Fruit fly (Drosophila melanogaster) whole organism, pupa: Measurements from ENCODE around the gene Hmgcr.

ENCODE experiments used
- CG10348 ChIP-seq: fragments of 200-800 bp; sonication (Bioruptor generic); IDR thresholded peaks from 2 replicates; pipeline ENCODE4 v1.3.6; 2022; ENCODE audit warnings: missing biosample characterization, missing genetic modification characterization
- CG12605 ChIP-seq: fragments of 200-800 bp; sonication (Bioruptor generic); IDR thresholded peaks from 2 replicates; pipeline ENCODE4 v1.3.6; 2022; ENCODE audit warnings: missing biosample characterization, missing genetic modification characterization
- CG13204 ChIP-seq: fragments of 200-800 bp; sonication (Bioruptor generic); optimal IDR thresholded peaks from 2 replicates; lab custom pipeline; 2018; ENCODE audit warnings: missing biosample characterization, mild to moderate bottlenecking, missing genetic modification characterization, moderate library complexity
- CG14655 ChIP-seq: fragments of 200-800 bp; sonication (Bioruptor generic); optimal IDR thresholded peaks from 3 replicates; lab custom pipeline; 2017; ENCODE audit warnings: mild to moderate bottlenecking, missing biosample characterization, missing genetic modification reagents, missing genetic modification characterization
- CG15710 ChIP-seq: fragments of 200-800 bp; sonication (Bioruptor generic); optimal IDR thresholded peaks from 2 replicates; lab custom pipeline; 2018; ENCODE audit warnings: missing biosample characterization, mild to moderate bottlenecking, missing genetic modification characterization, moderate library complexity
- CG17806 ChIP-seq: fragments of 200-800 bp; sonication (Bioruptor generic); optimal IDR thresholded peaks from 2 replicates; lab custom pipeline; 2018; ENCODE audit warnings: missing biosample characterization, mild to moderate bottlenecking, missing genetic modification characterization, moderate library complexity
- CG32121 ChIP-seq: fragments of 200-800 bp; sonication (Bioruptor generic); IDR thresholded peaks from 2 replicates; pipeline ENCODE4 v1.3.6; 2022; ENCODE audit warnings: missing biosample characterization, missing genetic modification characterization
- CG34367 ChIP-seq: fragments of 200-800 bp; sonication (Bioruptor generic); optimal IDR thresholded peaks from 2 replicates; lab custom pipeline; 2018; ENCODE audit warnings: missing biosample characterization, mild to moderate bottlenecking, missing genetic modification characterization
- CG4496 ChIP-seq: fragments of 200-800 bp; sonication (Bioruptor generic); IDR thresholded peaks from 3 replicates; pipeline ENCODE4 v1.3.6; 2022; ENCODE audit warnings: missing biosample characterization, missing genetic modification characterization
- CG8159 ChIP-seq: fragments of 200-800 bp; sonication (Bioruptor generic); optimal IDR thresholded peaks from 3 replicates; lab custom pipeline; 2018; ENCODE audit warnings: missing biosample characterization, mild to moderate bottlenecking, missing genetic modification characterization, moderate library complexity
- CG8301 ChIP-seq: fragments of 200-800 bp; sonication (Bioruptor generic); optimal IDR thresholded peaks from 2 replicates; lab custom pipeline; 2018; ENCODE audit warnings: missing biosample characterization, mild to moderate bottlenecking, missing genetic modification characterization
- CG9948 ChIP-seq: fragments of 200-800 bp; sonication (Bioruptor generic); optimal IDR thresholded peaks from 2 replicates; lab custom pipeline; 2018; ENCODE audit warnings: missing biosample characterization, mild to moderate bottlenecking, missing genetic modification characterization, moderate library complexity
- D1 ChIP-seq: fragments of 200-800 bp; sonication (Bioruptor generic); optimal IDR thresholded peaks from 2 replicates; lab custom pipeline; 2018; ENCODE audit warnings: missing biosample characterization, mild to moderate bottlenecking, missing genetic modification characterization, moderate library complexity
- EcR ChIP-seq: fragments of 200-800 bp; sonication (Bioruptor generic); optimal IDR thresholded peaks from 3 replicates; lab custom pipeline; 2019; ENCODE audit warnings: missing biosample characterization, missing genetic modification characterization, mild to moderate bottlenecking, moderate library complexity, missing genetic modification reagents
- Ets98B ChIP-seq: fragments of 200-800 bp; sonication (Bioruptor generic); IDR thresholded peaks from 2 replicates; pipeline ENCODE4 v1.3.6; 2022; ENCODE audit warnings: missing biosample characterization, missing genetic modification characterization
- Pif1A ChIP-seq: fragments of 200-800 bp; sonication (Bioruptor generic); optimal IDR thresholded peaks from 3 replicates; lab custom pipeline; 2016; ENCODE audit warnings: missing biosample characterization, missing genetic modification characterization
- Pif1B ChIP-seq: fragments of 200-800 bp; sonication (Bioruptor generic); optimal IDR thresholded peaks from 3 replicates; lab custom pipeline; 2016; ENCODE audit warnings: missing biosample characterization, missing genetic modification characterization
- Snoo ChIP-seq: fragments of 200-800 bp; sonication (Bioruptor generic); optimal IDR thresholded peaks from 3 replicates; lab custom pipeline; 2017; ENCODE audit warnings: missing biosample characterization, mild to moderate bottlenecking, missing genetic modification characterization, inconsistent platforms
- fd96Ca ChIP-seq: fragments of 200-800 bp; sonication (Bioruptor generic); IDR thresholded peaks from 3 replicates; pipeline ENCODE4 v1.3.6; 2022; ENCODE audit warnings: missing biosample characterization, missing genetic modification characterization
- gl ChIP-seq: fragments of 200-800 bp; sonication (Bioruptor generic); optimal IDR thresholded peaks from 2 replicates; lab custom pipeline; 2018; ENCODE audit warnings: missing biosample characterization, mild to moderate bottlenecking, missing genetic modification characterization
- rn ChIP-seq: fragments of 200-800 bp; sonication (Bioruptor generic); IDR thresholded peaks from 2 replicates; pipeline ENCODE4 v1.3.6; 2022; ENCODE audit warnings: missing biosample characterization, missing genetic modification characterization

The Hmgcr gene

dm6 chr3R:23727657-23728056 lies 5.5 kb upstream of the Hmgcr start:
- TF ChIP-seq CG17806 (tag; lab: Kevin White, UChicago) = no peak
- no peak for TF ChIP-seq CG8301 (tag; lab: Kevin White, UChicago)
- no peak for TF ChIP-seq Pif1B (GFP tag; lab: Kevin White, UChicago)
- TF ChIP-seq CG8159 (tag; lab: Kevin White, UChicago) = no peak
- no peak for TF ChIP-seq CG9948 (tag; lab: Kevin White, UChicago)
- TF ChIP-seq Ets98B (GFP tag; lab: Robert Waterston, UW) = no peak
- no peak for TF ChIP-seq CG10348 (GFP tag; lab: Robert Waterston, UW)
- no peak for TF ChIP-seq CG14655 (GFP tag; lab: Kevin White, UChicago)
- TF ChIP-seq rn (GFP tag; lab: Robert Waterston, UW) = no peak
- no peak for TF ChIP-seq EcR (GFP tag; lab: Kevin White, UChicago)
- TF ChIP-seq fd96Ca (GFP tag; lab: Robert Waterston, UW) = no peak
- TF ChIP-seq CG12605 (GFP tag; lab: Robert Waterston, UW) = no peak
- no peak for TF ChIP-seq gl (tag; lab: Kevin White, UChicago)
- TF ChIP-seq, all 21 proteins: peak for 0

dm6 chr3R:23728086-23728485 lies 5.0 kb upstream of the Hmgcr start:
- 0 out of 3 replicates have a peak, but pooled peaks have one; percentile 25 for TF ChIP-seq fd96Ca (GFP tag; lab: Robert Waterston, UW)
- TF ChIP-seq CG17806 (tag; lab: Kevin White, UChicago) = no peak
- peak; percentile 71; the same call in 1 of the 2 replicates for TF ChIP-seq Ets98B (GFP tag; lab: Robert Waterston, UW)
- no peak for TF ChIP-seq D1 (tag; lab: Kevin White, UChicago)
- TF ChIP-seq Snoo (tag; lab: Kevin White, UChicago) = no peak
- peak; percentile 62 for TF ChIP-seq CG13204
- peak; percentile 28; the same call in 1 of the 2 replicates for TF ChIP-seq CG32121 (GFP tag; lab: Robert Waterston, UW)
- TF ChIP-seq gl (tag; lab: Kevin White, UChicago) = peak; percentile 62
- TF ChIP-seq CG15710 (tag; lab: Kevin White, UChicago) = peak; percentile 52
- TF ChIP-seq Pif1B (GFP tag; lab: Kevin White, UChicago) = peak; percentile 44
- TF ChIP-seq CG8301 (tag; lab: Kevin White, UChicago) = no peak
- TF ChIP-seq CG4496 (GFP tag; lab: Robert Waterston, UW) = peak; percentile 76; the same call in 2 of the 3 replicates
- no peak for TF ChIP-seq rn (GFP tag; lab: Robert Waterston, UW)
- TF ChIP-seq CG8159 (tag; lab: Kevin White, UChicago) = peak; percentile 49
- peak; percentile 57 for TF ChIP-seq Pif1A (GFP tag; lab: Kevin White, UChicago)
- no peak for TF ChIP-seq EcR (GFP tag; lab: Kevin White, UChicago)
- TF ChIP-seq CG34367 = no peak
- TF ChIP-seq CG12605 (GFP tag; lab: Robert Waterston, UW) = peak; percentile 85
- peak; percentile 23 for TF ChIP-seq CG14655 (GFP tag; lab: Kevin White, UChicago)
- no peak for TF ChIP-seq CG10348 (GFP tag; lab: Robert Waterston, UW)
- TF ChIP-seq CG9948 (tag; lab: Kevin White, UChicago) = peak; percentile 7

- TF ChIP-seq CG32121 (GFP tag; lab: Robert Waterston, UW) (no peak), rn (GFP tag; lab: Robert Waterston, UW) (no peak)
These were observed 4.1 kb upstream of the Hmgcr start for dm6 chr3R:23729066-23729465.

- TF ChIP-seq CG9948 (tag; lab: Kevin White, UChicago) (no peak), CG32121 (GFP tag; lab: Robert Waterston, UW) (peak; percentile 57), D1 (tag; lab: Kevin White, UChicago) (no peak), Pif1A (GFP tag; lab: Kevin White, UChicago) (no peak), rn (GFP tag; lab: Robert Waterston, UW) (no peak), Ets98B (GFP tag; lab: Robert Waterston, UW) (peak; percentile 61), CG8301 (tag; lab: Kevin White, UChicago) (peak; percentile 39), CG10348 (GFP tag; lab: Robert Waterston, UW) (no peak), CG17806 (tag; lab: Kevin White, UChicago) (no peak), CG14655 (GFP tag; lab: Kevin White, UChicago) (peak; percentile 45), CG15710 (tag; lab: Kevin White, UChicago) (peak; percentile 6), CG13204 (peak; percentile 54), Pif1B (GFP tag; lab: Kevin White, UChicago) (no peak), CG8159 (tag; lab: Kevin White, UChicago) (peak; percentile 21), fd96Ca (GFP tag; lab: Robert Waterston, UW) (peak; percentile 51; the same call in 2 of the 3 replicates), EcR (GFP tag; lab: Kevin White, UChicago) (peak; percentile 54), Snoo (tag; lab: Kevin White, UChicago) (peak; percentile 40), CG4496 (GFP tag; lab: Robert Waterston, UW) (peak; percentile 84), CG34367 (no peak), CG12605 (GFP tag; lab: Robert Waterston, UW) (peak; percentile 62), gl (tag; lab: Kevin White, UChicago) (peak; percentile 38)
These were observed 3.3 kb upstream of the Hmgcr start for dm6 chr3R:23729632-23730471.

dm6 chr3R:23730472-23730801 lies 2.7 kb upstream of the Hmgcr start:
- TF ChIP-seq CG15710 (tag; lab: Kevin White, UChicago) = no peak
- peak; percentile 18 for TF ChIP-seq EcR (GFP tag; lab: Kevin White, UChicago)
